Fruit fly (Drosophila melanogaster) whole organism, prepupa: ENCODE measurements around the gene CG42502.

ENCODE experiments used
- CG31627 ChIP-seq: fragments of 200-800 bp; sonication (Bioruptor generic); optimal IDR thresholded peaks from 3 replicates; lab custom pipeline; 2016; ENCODE audit warnings: missing biosample characterization, missing genetic modification characterization
- CG32006 ChIP-seq: fragments of 200-800 bp; sonication (Bioruptor generic); optimal IDR thresholded peaks from 3 replicates; lab custom pipeline; 2017; ENCODE audit warnings: missing biosample characterization, mild to moderate bottlenecking, missing genetic modification characterization
- CG3919 ChIP-seq: fragments of 200-800 bp; sonication (Bioruptor generic); optimal IDR thresholded peaks from 3 replicates; lab custom pipeline; 2016; ENCODE audit warnings: missing biosample characterization, missing genetic modification characterization
- CG6163 ChIP-seq: fragments of 200-800 bp; sonication (Bioruptor generic); IDR thresholded peaks from 3 replicates; pipeline ENCODE4 v1.3.6; 2022; ENCODE audit warnings: missing biosample characterization, missing genetic modification characterization
- CG6808 ChIP-seq: fragments of 200-800 bp; sonication (Bioruptor generic); optimal IDR thresholded peaks from 3 replicates; lab custom pipeline; 2017; ENCODE audit warnings: missing biosample characterization, missing genetic modification characterization, mild to moderate bottlenecking, moderate library complexity, missing genetic modification reagents
- CG8319 ChIP-seq: fragments of 200-800 bp; sonication (Bioruptor generic); optimal IDR thresholded peaks from 3 replicates; lab custom pipeline; 2016; ENCODE audit warnings: missing biosample characterization, missing genetic modification characterization
- Eip75B ChIP-seq: fragments of 200-800 bp; sonication (Bioruptor generic); optimal IDR thresholded peaks from 3 replicates; lab custom pipeline; 2016; ENCODE audit warnings: missing biosample characterization, missing genetic modification characterization
- esn ChIP-seq: fragments of 200-800 bp; sonication (Bioruptor generic); optimal IDR thresholded peaks from 2 replicates; lab custom pipeline; 2016; ENCODE audit warnings: missing biosample characterization, mild to moderate bottlenecking, missing genetic modification characterization, moderate library complexity
- net ChIP-seq: fragments of 200-800 bp; sonication (Bioruptor generic); optimal IDR thresholded peaks from 3 replicates; lab custom pipeline; 2016; ENCODE audit warnings: missing biosample characterization, missing genetic modification characterization

DNA sequence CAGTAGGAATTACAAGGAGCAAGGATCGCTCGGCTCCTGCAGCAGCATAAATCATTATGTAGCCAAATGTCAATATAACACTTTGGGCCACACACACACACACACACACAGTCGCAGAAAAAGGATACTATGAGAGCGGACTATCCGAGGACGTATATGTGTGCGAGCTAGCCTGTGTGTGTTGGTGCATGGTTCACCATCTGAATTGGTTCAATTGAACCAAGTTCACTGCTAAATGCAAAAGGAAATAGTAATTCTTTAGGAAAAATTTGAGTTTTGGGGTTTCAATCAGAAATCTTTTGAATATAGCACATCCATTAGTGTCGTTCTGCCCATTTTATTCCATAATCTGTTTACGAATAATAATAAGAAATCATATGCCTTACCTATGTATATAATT, 35.1 kb upstream of the CG42502 start:
- TF ChIP-seq CG8319 (no peak), CG6163 (GFP tag; lab: Robert Waterston, UW) (no peak), CG31627 (GFP tag; lab: Kevin White, UChicago) (no peak), esn (no peak), net (GFP tag; lab: Kevin White, UChicago) (no peak), CG3919 (GFP tag; lab: Kevin White, UChicago) (no peak), Eip75B (GFP tag; lab: Kevin White, UChicago) (no peak), CG6808 (GFP tag; lab: Kevin White, UChicago) (no peak), CG32006 (no peak)
